Worm (Caenorhabditis elegans) whole organism, late embryonic: ENCODE data around the gene mre-11.
A peak's percentile ranks its signal among the peaks of the same experiment; 100 is the strongest.

Experiments used
- C08G9.2 ChIP-seq: sonication (generic microtip); optimal IDR thresholded peaks from 2 replicates; lab custom pipeline; 2016; ENCODE audit warnings: mild to moderate bottlenecking, missing genetic modification characterization, moderate library complexity, missing compliant biosample characterization
- C38D4.7 ChIP-seq: fragments of 200-800 bp; sonication (Bioruptor generic); optimal IDR thresholded peaks from 2 replicates; lab custom pipeline; 2018; ENCODE audit warnings: mild to moderate bottlenecking, missing genetic modification characterization, moderate library complexity, missing compliant biosample characterization
- F13H6.1 ChIP-seq: sonication (generic microtip); optimal IDR thresholded peaks from 2 replicates; lab custom pipeline; 2016; ENCODE audit warnings: missing genetic modification characterization, missing compliant biosample characterization
- K09A11.1 ChIP-seq: sonication (generic microtip); optimal IDR thresholded peaks from 2 replicates; lab custom pipeline; 2017; ENCODE audit warnings: antibody characterized with exemption, mild to moderate bottlenecking, missing genetic modification characterization, missing compliant biosample characterization; ENCODE audit not compliant: insufficient read depth
- Y22D7AL.16 ChIP-seq: sonication (generic microtip); optimal IDR thresholded peaks from 2 replicates; lab custom pipeline; 2016; ENCODE audit warnings: missing genetic modification characterization, missing compliant biosample characterization
- ahr-1 ChIP-seq: sonication (generic microtip); optimal IDR thresholded peaks from 2 replicates; lab custom pipeline; 2016; ENCODE audit warnings: missing genetic modification characterization, missing compliant biosample characterization
- ama-1 ChIP-seq: fragments of 150-350 bp; optimal IDR thresholded peaks from 2 replicates; lab custom pipeline; 2014
- ceh-22 ChIP-seq: sonication (generic microtip); optimal IDR thresholded peaks from 2 replicates; lab custom pipeline; 2017; ENCODE audit warnings: missing biosample characterization, missing genetic modification characterization
- ceh-24 ChIP-seq: sonication (generic microtip); optimal IDR thresholded peaks from 2 replicates; lab custom pipeline; 2016; ENCODE audit warnings: mild to moderate bottlenecking, missing genetic modification characterization, missing compliant biosample characterization
- ceh-30 ChIP-seq: fragments of 150-350 bp; optimal IDR thresholded peaks from 2 replicates; lab custom pipeline; 2014; ENCODE audit warnings: missing biosample characterization, missing genetic modification characterization
- ceh-45 ChIP-seq: fragments of 200-800 bp; sonication (Bioruptor generic); IDR thresholded peaks from 2 replicates; pipeline ENCODE4 v1.3.6; 2022; ENCODE audit warnings: missing genetic modification reagents, missing genetic modification characterization, missing compliant biosample characterization
- ceh-6 ChIP-seq: fragments of 200-800 bp; sonication (Bioruptor generic); optimal IDR thresholded peaks from 2 replicates; lab custom pipeline; 2018; ENCODE audit warnings: mild to moderate bottlenecking, missing genetic modification characterization, missing compliant biosample characterization
- che-1 ChIP-seq: sonication (generic microtip); optimal IDR thresholded peaks from 2 replicates; lab custom pipeline; 2016; ENCODE audit warnings: mild to moderate bottlenecking, missing genetic modification characterization, missing compliant biosample characterization
- dmd-4 ChIP-seq: sonication (generic microtip); optimal IDR thresholded peaks from 2 replicates; lab custom pipeline; 2016; ENCODE audit warnings: borderline replicate concordance, missing genetic modification characterization, missing compliant biosample characterization
- elt-2 ChIP-seq: sonication (generic microtip); optimal IDR thresholded peaks from 2 replicates; lab custom pipeline; 2016; ENCODE audit warnings: missing genetic modification reagents, missing genetic modification characterization, missing compliant biosample characterization
- elt-4 ChIP-seq: sonication (generic microtip); optimal IDR thresholded peaks from 2 replicates; lab custom pipeline; 2016; ENCODE audit warnings: missing genetic modification characterization, missing compliant biosample characterization
- ets-4 ChIP-seq: sonication (generic microtip); optimal IDR thresholded peaks from 2 replicates; lab custom pipeline; 2016; ENCODE audit warnings: missing genetic modification characterization, missing compliant biosample characterization
- eyg-1 ChIP-seq: sonication (generic microtip); optimal IDR thresholded peaks from 2 replicates; lab custom pipeline; 2016; ENCODE audit warnings: missing genotype, missing genetic modification characterization, missing compliant biosample characterization
- gmeb-2 ChIP-seq: sonication (generic microtip); optimal IDR thresholded peaks from 2 replicates; lab custom pipeline; 2016; ENCODE audit warnings: missing genetic modification characterization, inconsistent platforms, missing compliant biosample characterization
- hlh-13 ChIP-seq: fragments of 200-800 bp; sonication (Bioruptor generic); optimal IDR thresholded peaks from 2 replicates; lab custom pipeline; 2018; ENCODE audit warnings: mild to moderate bottlenecking, missing genetic modification characterization, missing compliant biosample characterization
- hlh-15 ChIP-seq: sonication (generic microtip); optimal IDR thresholded peaks from 2 replicates; lab custom pipeline; 2016; ENCODE audit warnings: missing genetic modification characterization, missing compliant biosample characterization
- hlh-30 ChIP-seq: sonication (generic microtip); optimal IDR thresholded peaks from 2 replicates; lab custom pipeline; 2017; ENCODE audit warnings: antibody characterized with exemption, missing genetic modification characterization, missing compliant biosample characterization; ENCODE audit not compliant: insufficient read depth
- hlh-6 ChIP-seq: sonication (generic microtip); optimal IDR thresholded peaks from 2 replicates; lab custom pipeline; 2016; ENCODE audit warnings: missing genotype, missing genetic modification characterization, missing compliant biosample characterization
- hlh-8 ChIP-seq: sonication (generic microtip); optimal IDR thresholded peaks from 2 replicates; lab custom pipeline; 2016; ENCODE audit warnings: missing genotype, missing genetic modification characterization, missing compliant biosample characterization
- lim-6 ChIP-seq: sonication (generic microtip); optimal IDR thresholded peaks from 2 replicates; lab custom pipeline; 2016; ENCODE audit warnings: missing genetic modification characterization, missing compliant biosample characterization
- madf-2 ChIP-seq: sonication (generic microtip); optimal IDR thresholded peaks from 2 replicates; lab custom pipeline; 2017; ENCODE audit warnings: missing genetic modification characterization, missing compliant biosample characterization
- mec-3 ChIP-seq: sonication (generic microtip); optimal IDR thresholded peaks from 2 replicates; lab custom pipeline; 2016; ENCODE audit warnings: borderline replicate concordance, missing genetic modification characterization, missing compliant biosample characterization
- nfya-1 ChIP-seq: sonication (generic microtip); optimal IDR thresholded peaks from 2 replicates; lab custom pipeline; 2017; ENCODE audit warnings: missing genetic modification characterization, mild to moderate bottlenecking, missing compliant biosample characterization, antibody characterized with exemption, moderate library complexity
- nhr-11 ChIP-seq: fragments of 150-350 bp; optimal IDR thresholded peaks from 2 replicates; lab custom pipeline; 2014; ENCODE audit warnings: missing biosample characterization, missing genetic modification characterization
- nhr-232 ChIP-seq: sonication (generic microtip); optimal IDR thresholded peaks from 2 replicates; lab custom pipeline; 2016; ENCODE audit warnings: missing genetic modification characterization, missing compliant biosample characterization
- odd-2 ChIP-seq: sonication (generic microtip); optimal IDR thresholded peaks from 2 replicates; lab custom pipeline; 2017; ENCODE audit warnings: antibody characterized with exemption, mild to moderate bottlenecking, missing genetic modification characterization, missing compliant biosample characterization
- pat-9 ChIP-seq: fragments of 200-800 bp; sonication (Bioruptor generic); optimal IDR thresholded peaks from 2 replicates; lab custom pipeline; 2018; ENCODE audit warnings: mild to moderate bottlenecking, missing genetic modification characterization, moderate library complexity, missing compliant biosample characterization
- pax-1 ChIP-seq: fragments of 150-350 bp; optimal IDR thresholded peaks from 2 replicates; lab custom pipeline; 2014; ENCODE audit warnings: missing biosample characterization, missing genetic modification characterization
- pha-2 ChIP-seq: sonication (generic microtip); optimal IDR thresholded peaks from 2 replicates; lab custom pipeline; 2017; ENCODE audit warnings: mild to moderate bottlenecking, missing genetic modification characterization, missing compliant biosample characterization
- pha-4 ChIP-seq: fragments of 150-350 bp; optimal IDR thresholded peaks from 2 replicates; lab custom pipeline; 2018; ENCODE audit warnings: missing biosample characterization, missing genetic modification reagents, missing genetic modification characterization
- pqm-1 ChIP-seq: sonication (generic microtip); optimal IDR thresholded peaks from 2 replicates; lab custom pipeline; 2016; ENCODE audit warnings: missing genetic modification characterization, missing compliant biosample characterization
- pros-1 ChIP-seq: fragments of 150-350 bp; optimal IDR thresholded peaks from 2 replicates; lab custom pipeline; 2014; ENCODE audit warnings: missing biosample characterization, missing genetic modification reagents, missing genetic modification characterization
- sdc-2 ChIP-seq: sonication (generic microtip); optimal IDR thresholded peaks from 2 replicates; lab custom pipeline; 2016; ENCODE audit warnings: missing genotype, missing genetic modification characterization, missing compliant biosample characterization
- sox-4 ChIP-seq: sonication (generic microtip); optimal IDR thresholded peaks from 2 replicates; lab custom pipeline; 2017; ENCODE audit warnings: mild to moderate bottlenecking, missing genetic modification characterization, inconsistent platforms, missing compliant biosample characterization
- tbx-7 ChIP-seq: sonication (generic microtip); optimal IDR thresholded peaks from 2 replicates; lab custom pipeline; 2016; ENCODE audit warnings: missing genotype, missing genetic modification characterization, missing compliant biosample characterization
- ttx-3 ChIP-seq: sonication (generic microtip); optimal IDR thresholded peaks from 2 replicates; lab custom pipeline; 2016; ENCODE audit warnings: missing genetic modification reagents, missing genetic modification characterization, missing compliant biosample characterization
- unc-3 ChIP-seq, 2 experiments: fragments of 200-800 bp in 1 of 2; sonication (Bioruptor generic) in 1 of 2; sonication (generic microtip) in 1 of 2; conservative IDR thresholded peaks in 1 of 2; optimal IDR thresholded peaks in 1 of 2; 2 replicates each; pipeline versions ENCODE4 v1.3.6 to Lab custom; 2016 to 2022; ENCODE audit warnings: missing compliant biosample characterization in 2 of 2, missing genetic modification characterization in 2 of 2, missing genetic modification reagents in 1 of 2
- unc-42 ChIP-seq: sonication (generic microtip); optimal IDR thresholded peaks from 2 replicates; lab custom pipeline; 2016; ENCODE audit warnings: missing genotype, missing genetic modification characterization, missing compliant biosample characterization
- unc-55 ChIP-seq: sonication (generic microtip); optimal IDR thresholded peaks from 2 replicates; lab custom pipeline; 2017; ENCODE audit warnings: missing biosample characterization, missing genetic modification reagents, missing genetic modification characterization
- ztf-16 ChIP-seq: sonication (generic microtip); optimal IDR thresholded peaks from 2 replicates; lab custom pipeline; 2017; ENCODE audit warnings: missing genetic modification characterization, missing compliant biosample characterization

Gene mre-11

DNA sequence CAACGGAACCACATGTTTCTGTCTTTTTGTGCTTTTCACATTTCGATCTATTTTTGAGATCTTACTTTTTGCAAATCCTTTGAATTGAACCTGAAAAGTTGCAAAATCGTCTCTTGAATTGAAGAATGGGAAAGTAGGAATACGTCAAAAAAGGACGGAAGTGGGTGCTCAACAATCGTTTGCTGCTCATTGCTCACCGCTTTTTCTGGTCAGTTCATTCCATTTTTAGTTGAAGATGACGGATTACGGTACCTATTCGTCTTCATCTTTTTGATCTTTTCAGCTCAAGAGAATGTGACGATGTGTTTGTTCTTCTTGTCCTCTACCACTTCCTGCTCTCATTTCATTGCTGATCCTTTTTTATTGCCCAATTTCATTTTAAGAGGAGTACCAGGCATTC is 41.5 kb downstream of the mre-11 start, which contains the start of gene C05A2.4:
TSS of gene C05A2.4 (plus strand) at position 301 of the 400 bp plus-strand sequence.
- TF ChIP-seq elt-2 (tag; lab: Kevin White, UChicago) (no peak), ceh-22 (tag; lab: Kevin White, UChicago) (no peak), eyg-1 (tag; lab: Kevin White, UChicago) (no peak), lim-6 (tag; lab: Kevin White, UChicago) (no peak), odd-2 (tag; lab: Kevin White, UChicago) (no peak), unc-55 (GFP tag; lab: Kevin White, UChicago) (no peak), sox-4 (no peak), hlh-30 (tag; lab: Kevin White, UChicago) (no peak), nfya-1 (tag; lab: Kevin White, UChicago) (no peak), ceh-30 (no peak), pha-4 (tag; lab: Kevin White, UChicago) (no peak), gmeb-2 (tag; lab: Kevin White, UChicago) (no peak), tbx-7 (tag; lab: Kevin White, UChicago) (no peak), hlh-8 (tag; lab: Kevin White, UChicago) (no peak), ceh-24 (tag; lab: Kevin White, UChicago) (no peak), elt-4 (tag; lab: Kevin White, UChicago) (no peak), mec-3 (tag; lab: Kevin White, UChicago) (no peak), ceh-45 (GFP tag; lab: Robert Waterston, UW) (no peak), ztf-16 (no peak)

ce11 chrV:10693749-10694148 is 42.9 kb downstream of the mre-11 start:
- TF ChIP-seq che-1 (tag; lab: Kevin White, UChicago) (no peak), tbx-7 (tag; lab: Kevin White, UChicago) (no peak), nhr-232 (no peak), ama-1 (lab: Kevin White, UChicago) (no peak), pha-2 (tag; lab: Kevin White, UChicago) (no peak), unc-42 (no peak), sdc-2 (no peak), hlh-6 (no peak), ceh-45 (GFP tag; lab: Robert Waterston, UW) (no peak), ceh-22 (tag; lab: Kevin White, UChicago) (no peak), elt-2 (tag; lab: Kevin White, UChicago) (peak; percentile 84), pqm-1 (tag; lab: Kevin White, UChicago) (peak; percentile 42)

ce11 chrV:10691313-10691712 is 45.4 kb downstream of the mre-11 start:
- TF ChIP-seq ets-4 (tag; lab: Kevin White, UChicago) (no peak), K09A11.1 (no peak), ceh-6 (no peak), pha-4 (tag; lab: Kevin White, UChicago) (no peak), ceh-45 (GFP tag; lab: Robert Waterston, UW) (no peak), C38D4.7 (GFP tag; lab: Kevin White, UChicago) (no peak), madf-2 (tag; lab: Kevin White, UChicago) (no peak), unc-3 (GFP tag; conservative IDR thresholded peaks at IDR 0.05; lab: Robert Waterston, UW) (no peak), unc-3 (tag; optimal IDR thresholded peaks at IDR 0.05; lab: Kevin White, UChicago) (no peak), elt-4 (tag; lab: Kevin White, UChicago) (no peak), hlh-6 (no peak), nhr-11 (tag; lab: Kevin White, UChicago) (no peak)

DNA sequence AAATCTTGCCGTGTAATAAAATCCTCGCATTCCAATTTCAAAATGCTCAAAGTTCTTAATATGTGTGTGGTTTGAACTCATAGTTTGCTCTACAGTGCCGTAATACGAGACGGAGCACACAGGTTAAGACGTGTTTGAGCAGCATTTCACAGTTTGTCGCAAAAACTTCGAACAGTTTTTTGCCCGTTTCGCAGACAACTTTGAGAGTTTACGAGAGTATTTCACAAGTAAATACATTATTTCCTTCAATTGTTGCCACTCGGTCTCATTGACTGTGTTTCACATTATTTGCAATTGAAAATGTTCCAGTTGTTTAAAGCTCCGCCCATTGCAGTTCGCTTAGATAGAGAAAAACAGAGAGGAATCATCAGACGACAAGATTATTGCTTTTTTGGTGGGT is 49.1 kb downstream of the mre-11 start, which contains the start of gene F29F11.20:
TSS of gene F29F11.20 (plus strand) at position 301 of the 400 bp plus-strand sequence.
- TF ChIP-seq pat-9 (tag; lab: Kevin White, UChicago) (no peak), pax-1 (tag; lab: Kevin White, UChicago) (no peak), C08G9.2 (tag; lab: Kevin White, UChicago) (no peak), Y22D7AL.16 (tag; lab: Kevin White, UChicago) (no peak), ahr-1 (tag; lab: Kevin White, UChicago) (no peak), dmd-4 (tag; lab: Kevin White, UChicago) (no peak), F13H6.1 (no peak), elt-4 (tag; lab: Kevin White, UChicago) (no peak), hlh-13 (GFP tag; lab: Kevin White, UChicago) (no peak), ttx-3 (tag; lab: Kevin White, UChicago) (no peak), pros-1 (tag; lab: Kevin White, UChicago) (no peak), hlh-15 (no peak), ceh-24 (tag; lab: Kevin White, UChicago) (no peak)
